Worm (Caenorhabditis elegans) whole organism, early embryonic: ENCODE results near the gene nduf-2.2.

Experiments
- ama-1 ChIP-seq: fragments of 150-350 bp; optimal IDR thresholded peaks from 2 replicates; lab custom pipeline; 2014
- ceh-36 ChIP-seq: sonication (generic microtip); optimal IDR thresholded peaks from 2 replicates; lab custom pipeline; 2016; ENCODE audit warnings: missing genetic modification characterization, inconsistent platforms, missing compliant biosample characterization
- flt-1 ChIP-seq: fragments of 200-800 bp; sonication (Bioruptor generic); IDR thresholded peaks from 2 replicates; pipeline ENCODE4 v1.3.6; 2022; ENCODE audit warnings: missing genetic modification characterization, missing compliant biosample characterization
- hmbx-1 ChIP-seq: sonication (generic microtip); optimal IDR thresholded peaks from 2 replicates; lab custom pipeline; 2016; ENCODE audit warnings: mild to moderate bottlenecking, missing genetic modification characterization, missing compliant biosample characterization
- hmg-4 ChIP-seq: fragments of 200-800 bp; sonication (Bioruptor generic); optimal IDR thresholded peaks from 2 replicates; lab custom pipeline; 2018; ENCODE audit warnings: mild to moderate bottlenecking, missing genetic modification characterization, missing compliant biosample characterization
- hnd-1 ChIP-seq: sonication (generic microtip); optimal IDR thresholded peaks from 2 replicates; lab custom pipeline; 2016; ENCODE audit warnings: missing genetic modification characterization, missing compliant biosample characterization
- pes-1 ChIP-seq: fragments of 200-800 bp; sonication (Bioruptor generic); IDR thresholded peaks from 2 replicates; pipeline ENCODE4 v1.3.6; 2022; ENCODE audit warnings: missing genetic modification reagents, missing genetic modification characterization, missing compliant biosample characterization
- scrt-1 ChIP-seq: fragments of 200-800 bp; sonication (Bioruptor generic); IDR thresholded peaks from 2 replicates; pipeline ENCODE4 v1.3.6; 2022; ENCODE audit warnings: missing genetic modification characterization, missing compliant biosample characterization
- sea-1 ChIP-seq: fragments of 200-800 bp; sonication (Bioruptor generic); conservative IDR thresholded peaks from 2 replicates; pipeline ENCODE4 v1.3.6; 2022; ENCODE audit warnings: missing genetic modification characterization, missing compliant biosample characterization
- tbx-37 ChIP-seq: fragments of 200-800 bp; sonication (Bioruptor generic); conservative IDR thresholded peaks from 2 replicates; pipeline ENCODE4 v1.3.6; 2022; ENCODE audit warnings: missing genetic modification reagents, missing genetic modification characterization, missing compliant biosample characterization

ce11 chrIII:6427205-6427604, 37.8 kb upstream of the nduf-2.2 start, which contains the start of gene C05D11.8:
- no peak for TF ChIP-seq scrt-1 (GFP tag; lab: Robert Waterston, UW)
- no peak for TF ChIP-seq hmbx-1 (tag; lab: Kevin White, UChicago)
- TF ChIP-seq ama-1 = no peak
- TF ChIP-seq flt-1 (GFP tag; lab: Robert Waterston, UW) = no peak
- no peak for TF ChIP-seq hmg-4 (GFP tag; lab: Kevin White, UChicago)
- no peak for TF ChIP-seq sea-1 (GFP tag; lab: Robert Waterston, UW)
- TF ChIP-seq hnd-1 (tag; lab: Kevin White, UChicago) = no peak
- no peak for TF ChIP-seq ceh-36 (tag; lab: Kevin White, UChicago)
- no peak for TF ChIP-seq tbx-37 (GFP tag; lab: Robert Waterston, UW)
- no peak for TF ChIP-seq pes-1 (GFP tag; lab: Robert Waterston, UW)
